Fruit fly (Drosophila melanogaster) whole organism, wandering third instar larva: ENCODE results near the gene CG15399.
A peak's percentile ranks its signal among the peaks of the same experiment; 100 is the strongest.

ENCODE experiments used
- Abd-B ChIP-seq: fragments of >200 bp; optimal IDR thresholded peaks from 2 replicates; lab custom pipeline; 2017; ENCODE audit warnings: missing biosample characterization, missing genetic modification characterization
- CG32264 ChIP-seq: fragments of 200-800 bp; sonication (Bioruptor generic); optimal IDR thresholded peaks from 2 replicates; lab custom pipeline; 2016; ENCODE audit warnings: missing biosample characterization, missing genetic modification characterization
- CG9705 ChIP-seq: fragments of 200-800 bp; sonication (Bioruptor generic); optimal IDR thresholded peaks from 2 replicates; lab custom pipeline; 2018; ENCODE audit warnings: missing biosample characterization, mild to moderate bottlenecking, missing genetic modification characterization
- CrebA ChIP-seq: fragments of 200-800 bp; sonication (Bioruptor generic); optimal IDR thresholded peaks from 2 replicates; lab custom pipeline; 2016; ENCODE audit warnings: missing biosample characterization, mild to moderate bottlenecking, missing genetic modification characterization, borderline replicate concordance
- Dfd ChIP-seq: fragments of >200 bp; optimal IDR thresholded peaks from 2 replicates; lab custom pipeline; 2017; ENCODE audit warnings: missing biosample characterization, missing genetic modification characterization
- Dif ChIP-seq: fragments of 200-275, 200-300 bp; sonication (Bioruptor generic); optimal IDR thresholded peaks from 2 replicates; lab custom pipeline; 2018; ENCODE audit warnings: missing biosample characterization, missing genetic modification characterization; ENCODE audit not compliant: partially characterized antibody
- GATAd ChIP-seq: sonication (Bioruptor generic); optimal IDR thresholded peaks from 2 replicates; lab custom pipeline; 2016; ENCODE audit warnings: missing biosample characterization, missing genetic modification characterization
- HLH106 ChIP-seq: fragments of 200-800 bp; optimal IDR thresholded peaks from 3 replicates; lab custom pipeline; 2019; ENCODE audit warnings: missing biosample characterization, mild to moderate bottlenecking, missing genetic modification characterization, moderate library complexity
- Hnf4 ChIP-seq: fragments of 200-800 bp; sonication (Bioruptor generic); optimal IDR thresholded peaks from 2 replicates; lab custom pipeline; 2016; ENCODE audit warnings: missing biosample characterization, mild to moderate bottlenecking, missing genetic modification characterization
- Hr78 ChIP-seq: fragments of >200 bp; optimal IDR thresholded peaks from 2 replicates; lab custom pipeline; 2017; ENCODE audit warnings: missing biosample characterization, missing genetic modification characterization
- Hr83 ChIP-seq: fragments of 200-300 bp; sonication (Bioruptor generic); optimal IDR thresholded peaks from 2 replicates; lab custom pipeline; 2016; ENCODE audit warnings: missing biosample characterization, mild to moderate bottlenecking, missing genetic modification characterization, moderate library complexity; ENCODE audit not compliant: poor library complexity, severe bottlenecking
- Jra ChIP-seq: sonication (Bioruptor generic); optimal IDR thresholded peaks from 2 replicates; lab custom pipeline; 2016; ENCODE audit warnings: missing biosample characterization, missing genetic modification characterization
- Mio ChIP-seq: sonication (Bioruptor generic); optimal IDR thresholded peaks from 2 replicates; lab custom pipeline; 2016; ENCODE audit warnings: missing biosample characterization, missing genetic modification characterization
- Myc ChIP-seq: fragments of >200 bp; optimal IDR thresholded peaks from 2 replicates; lab custom pipeline; 2017
- N ChIP-seq: fragments of >200 bp; optimal IDR thresholded peaks from 2 replicates; lab custom pipeline; 2018; ENCODE audit warnings: missing biosample characterization, missing external identifiers, missing genetic modification characterization
- OdsH ChIP-seq: fragments of 200-800 bp; sonication (Bioruptor generic); optimal IDR thresholded peaks from 2 replicates; lab custom pipeline; 2016; ENCODE audit warnings: missing biosample characterization, mild to moderate bottlenecking, missing genetic modification characterization
- Rel ChIP-seq, 2 experiments: fragments of 200-800 bp; sonication (Bioruptor generic) in 1 of 2; optimal IDR thresholded peaks; 2 replicates in 1 of 2; 3 replicates in 1 of 2; lab custom pipeline; 2016 to 2019; ENCODE audit warnings: mild to moderate bottlenecking in 2 of 2, missing biosample characterization in 2 of 2, missing genetic modification characterization in 2 of 2, moderate library complexity in 1 of 2
- Sp1 ChIP-seq: fragments of 200-800 bp; sonication (Bioruptor generic); optimal IDR thresholded peaks from 3 replicates; lab custom pipeline; 2019; ENCODE audit warnings: missing biosample characterization, mild to moderate bottlenecking, missing genetic modification characterization, moderate library complexity
- Vsx2 ChIP-seq: fragments of 200-300, 225-300 bp; sonication (Bioruptor generic); optimal IDR thresholded peaks from 2 replicates; lab custom pipeline; 2018; ENCODE audit warnings: missing biosample characterization, missing genetic modification characterization; ENCODE audit not compliant: partially characterized antibody
- br ChIP-seq: fragments of 200-800 bp; sonication (Bioruptor generic); optimal IDR thresholded peaks from 2 replicates; lab custom pipeline; 2016; ENCODE audit warnings: missing biosample characterization, missing genetic modification characterization
- brk ChIP-seq: fragments of 200-800 bp; sonication (Bioruptor generic); optimal IDR thresholded peaks from 2 replicates; lab custom pipeline; 2016; ENCODE audit warnings: missing biosample characterization, mild to moderate bottlenecking, missing genetic modification characterization
- dl ChIP-seq, 2 experiments: fragments of 175-275, 200-275 bp in 1 of 2; fragments of 200-275 bp in 1 of 2; sonication (Bioruptor generic); optimal IDR thresholded peaks; lab custom pipeline; 2018; ENCODE audit warnings: mild to moderate bottlenecking in 2 of 2, missing biosample characterization in 2 of 2, missing genetic modification characterization in 2 of 2, moderate library complexity in 2 of 2; ENCODE audit not compliant: partially characterized antibody in 2 of 2, insufficient read depth in 1 of 2
- dmrt93B ChIP-seq: fragments of 200-800 bp; sonication (Bioruptor generic); optimal IDR thresholded peaks from 2 replicates; lab custom pipeline; 2018; ENCODE audit warnings: missing biosample characterization, mild to moderate bottlenecking, missing genetic modification characterization
- dsf ChIP-seq: sonication (Bioruptor generic); optimal IDR thresholded peaks from 2 replicates; lab custom pipeline; 2016; ENCODE audit warnings: missing biosample characterization, missing genetic modification characterization, borderline replicate concordance
- ey ChIP-seq: fragments of 200-800 bp; sonication (Bioruptor generic); optimal IDR thresholded peaks from 2 replicates; lab custom pipeline; 2016; ENCODE audit warnings: missing biosample characterization, missing genetic modification characterization
- foxo ChIP-seq, 2 experiments: fragments of 200-800 bp; sonication (Bioruptor generic); optimal IDR thresholded peaks; 2 replicates in 1 of 2; 3 replicates in 1 of 2; lab custom pipeline; 2016 to 2017; ENCODE audit warnings: missing biosample characterization in 2 of 2, missing genetic modification characterization in 2 of 2
- fru ChIP-seq: fragments of 200-800 bp; sonication (Bioruptor generic); optimal IDR thresholded peaks from 3 replicates; lab custom pipeline; 2016; ENCODE audit warnings: missing biosample characterization, mild to moderate bottlenecking, missing genetic modification characterization
- h ChIP-seq: fragments of 200-800 bp; sonication (Bioruptor generic); optimal IDR thresholded peaks from 3 replicates; lab custom pipeline; 2016; ENCODE audit warnings: missing biosample characterization, mild to moderate bottlenecking, missing genetic modification characterization
- jim ChIP-seq: fragments of 175-275, 200-325 bp; sonication (Bioruptor generic); optimal IDR thresholded peaks from 2 replicates; lab custom pipeline; 2016; ENCODE audit warnings: missing biosample characterization, mild to moderate bottlenecking, missing genetic modification characterization
- lola ChIP-seq: fragments of >200 bp; optimal IDR thresholded peaks from 2 replicates; lab custom pipeline; 2017; ENCODE audit warnings: missing biosample characterization, missing genetic modification characterization
- pan ChIP-seq: fragments of >200 bp; optimal IDR thresholded peaks from 2 replicates; lab custom pipeline; 2017
- psq ChIP-seq: fragments of 200-800 bp; sonication (Bioruptor generic); optimal IDR thresholded peaks from 3 replicates; lab custom pipeline; 2017; ENCODE audit warnings: missing biosample characterization, mild to moderate bottlenecking, missing genetic modification characterization, moderate library complexity
- rgr ChIP-seq: fragments of 200-800 bp; sonication (Bioruptor generic); optimal IDR thresholded peaks from 3 replicates; lab custom pipeline; 2016; ENCODE audit warnings: missing biosample characterization, mild to moderate bottlenecking, missing genetic modification characterization
- sage ChIP-seq: fragments of 200-800 bp; sonication (Bioruptor generic); optimal IDR thresholded peaks from 2 replicates; lab custom pipeline; 2016; ENCODE audit warnings: missing biosample characterization, mild to moderate bottlenecking, missing genetic modification characterization
- sv ChIP-seq: fragments of 200-800 bp; sonication (Bioruptor generic); optimal IDR thresholded peaks from 3 replicates; lab custom pipeline; 2016; ENCODE audit warnings: missing biosample characterization, missing genetic modification characterization
- tai ChIP-seq: sonication (Bioruptor generic); optimal IDR thresholded peaks from 2 replicates; lab custom pipeline; 2016; ENCODE audit warnings: missing biosample characterization, missing genetic modification characterization
- usp ChIP-seq: fragments of >200 bp; optimal IDR thresholded peaks from 2 replicates; lab custom pipeline; 2017; ENCODE audit warnings: missing biosample characterization, missing genetic modification characterization
- woc ChIP-seq: sonication (Bioruptor generic); optimal IDR thresholded peaks from 2 replicates; lab custom pipeline; 2016; ENCODE audit warnings: missing biosample characterization, mild to moderate bottlenecking, missing genetic modification characterization

CG15399 gene

dm6 chr2L:2806190-2806763 is 34.7 kb upstream of the CG15399 start:
- TF ChIP-seq fru (GFP tag; lab: Kevin White, UChicago) (no peak), br (GFP tag; lab: Kevin White, UChicago) (no peak), CrebA (GFP tag; lab: Kevin White, UChicago) (no peak), dmrt93B (GFP tag; lab: Kevin White, UChicago) (no peak), h (GFP tag; lab: Kevin White, UChicago) (no peak), sage (GFP tag; lab: Kevin White, UChicago) (no peak), Hnf4 (peak; percentile 77), foxo (GFP tag; optimal IDR thresholded peaks at IDR 0.05; lab: Kevin White, UChicago) (no peak), sv (GFP tag; lab: Kevin White, UChicago) (no peak), Rel (GFP tag; optimal IDR thresholded peaks at IDR 0.05; lab: Kevin White, UChicago) (no peak), Rel (tag; optimal IDR thresholded peaks at IDR 0.05; lab: Kevin White, UChicago) (peak; percentile 86)

- TF ChIP-seq tai (GFP tag; lab: Kevin White, UChicago) (no peak), Jra (GFP tag; lab: Kevin White, UChicago) (peak; percentile 15), brk (GFP tag; lab: Kevin White, UChicago) (no peak), dmrt93B (GFP tag; lab: Kevin White, UChicago) (no peak), rgr (no peak), HLH106 (peak; percentile 3), jim (no peak), Hr78 (GFP tag; lab: Kevin White, UChicago) (no peak), Dfd (GFP tag; lab: Kevin White, UChicago) (no peak), psq (GFP tag; lab: Kevin White, UChicago) (no peak), dsf (GFP tag; lab: Kevin White, UChicago) (no peak), CrebA (GFP tag; lab: Kevin White, UChicago) (peak; percentile 85), foxo (GFP tag; optimal IDR thresholded peaks at IDR 0.05; lab: Kevin White, UChicago) (peak in 1 of 2 experiments; percentile 18), pan (lab: Kevin White, UChicago) (no peak), Mio (GFP tag; lab: Kevin White, UChicago) (no peak), Hr83 (GFP tag; lab: Kevin White, UChicago) (peak; percentile 45), sage (GFP tag; lab: Kevin White, UChicago) (no peak), OdsH (GFP tag; lab: Kevin White, UChicago) (peak; percentile 15), CG32264 (no peak), ey (GFP tag; lab: Kevin White, UChicago) (no peak), Abd-B (GFP tag; lab: Kevin White, UChicago) (no peak), Myc (lab: Kevin White, UChicago) (no peak), GATAd (GFP tag; lab: Kevin White, UChicago) (no peak), woc (GFP tag; lab: Kevin White, UChicago) (no peak), sv (GFP tag; lab: Kevin White, UChicago) (no peak), Vsx2 (GFP tag; lab: Kevin White, UChicago) (no peak), dl (GFP tag; optimal IDR thresholded peaks at IDR 0.05; lab: Kevin White, UChicago; ENCODE audit: insufficient read depth in 1 of 2, partially characterized antibody in 2 of 2) (peak; percentile 22 to 26), N (GFP tag; lab: Kevin White, UChicago) (no peak), Hnf4 (peak; percentile 92), br (GFP tag; lab: Kevin White, UChicago) (peak; percentile 16), usp (GFP tag; lab: Kevin White, UChicago) (no peak), lola (GFP tag; lab: Kevin White, UChicago) (no peak), CG9705 (GFP tag; lab: Kevin White, UChicago) (no peak), Rel (GFP tag; optimal IDR thresholded peaks at IDR 0.05; lab: Kevin White, UChicago) (peak; percentile 83), Rel (tag; optimal IDR thresholded peaks at IDR 0.05; lab: Kevin White, UChicago) (peak; percentile 90), h (GFP tag; lab: Kevin White, UChicago) (peak; percentile 75), Dif (peak; percentile 42), Sp1 (GFP tag; lab: Kevin White, UChicago) (peak; percentile 20), fru (GFP tag; lab: Kevin White, UChicago) (no peak)
Observed at dm6 chr2L:2804634-2805311, 33.2 kb upstream of the CG15399 start, which contains the start of gene daw. daw (plus strand) TSS chr2L:2805261.
